Worm (Caenorhabditis elegans) whole organism, L1 larva: ENCODE results near the gene K03B8.8.
A peak's percentile ranks its signal among the peaks of the same experiment; 100 is the strongest.
"Not testable (repeated sequence)": the region's sequence is repeated elsewhere in the genome, so short reads cannot be mapped to it uniquely, and the experiment has no call there.

ENCODE experiments used
- C04F5.9 ChIP-seq: sonication (generic microtip); optimal IDR thresholded peaks from 2 replicates; lab custom pipeline; 2016; ENCODE audit warnings: missing genetic modification characterization, missing compliant biosample characterization
- C16A3.4 ChIP-seq: fragments of 150-350 bp; optimal IDR thresholded peaks from 2 replicates; lab custom pipeline; 2014; ENCODE audit warnings: missing biosample characterization, missing genetic modification characterization
- aha-1 ChIP-seq: fragments of 150-350 bp; optimal IDR thresholded peaks from 2 replicates; lab custom pipeline; 2014; ENCODE audit warnings: missing biosample characterization, missing genetic modification characterization
- alr-1 ChIP-seq: fragments of 200-800 bp; sonication (Bioruptor generic); optimal IDR thresholded peaks from 2 replicates; lab custom pipeline; 2018; ENCODE audit warnings: borderline replicate concordance, mild to moderate bottlenecking, missing genetic modification characterization, missing compliant biosample characterization
- ama-1 ChIP-seq: fragments of 150-350 bp; optimal IDR thresholded peaks from 2 replicates; lab custom pipeline; 2014
- blmp-1 ChIP-seq: fragments of 150-350 bp; optimal IDR thresholded peaks from 2 replicates; lab custom pipeline; 2014; ENCODE audit warnings: missing biosample characterization, missing genetic modification characterization
- dpl-1 ChIP-seq, 3 experiments: fragments of 150-350 bp in 2 of 3; sonication (generic microtip) in 1 of 3; optimal IDR thresholded peaks; 2 replicates each; lab custom pipeline; 2014 to 2017; ENCODE audit warnings: missing biosample characterization in 3 of 3, missing genetic modification characterization in 3 of 3, missing genetic modification reagents in 3 of 3
- efl-1 ChIP-seq, 4 experiments: fragments of 150-350 bp; optimal IDR thresholded peaks in 3 of 4; peaks in 1 of 4; 1 replicate in 1 of 4; 2 replicates in 3 of 4; lab custom pipeline; 2014; ENCODE audit warnings: missing biosample characterization in 2 of 4, missing genetic modification characterization in 2 of 4, missing genetic modification reagents in 2 of 4
- egl-13 ChIP-seq: sonication (generic microtip); optimal IDR thresholded peaks from 2 replicates; lab custom pipeline; 2016; ENCODE audit warnings: missing genotype, missing genetic modification reagents, missing genetic modification characterization, missing compliant biosample characterization
- egl-27 ChIP-seq, 2 experiments: fragments of 150-350 bp in 1 of 2; sonication (generic microtip); optimal IDR thresholded peaks; 3 replicates each; lab custom pipeline; 2017 to 2018; ENCODE audit warnings: missing biosample characterization in 2 of 2, missing genetic modification characterization in 2 of 2, missing genetic modification reagents in 2 of 2
- elt-2 ChIP-seq: sonication (generic microtip); optimal IDR thresholded peaks from 2 replicates; lab custom pipeline; 2016; ENCODE audit warnings: missing genetic modification characterization, mild to moderate bottlenecking, inconsistent platforms, missing compliant biosample characterization, missing genetic modification reagents
- fkh-8 ChIP-seq: sonication (generic microtip); optimal IDR thresholded peaks from 2 replicates; lab custom pipeline; 2016; ENCODE audit warnings: mild to moderate bottlenecking, missing genetic modification characterization, missing compliant biosample characterization
- grh-1 ChIP-seq: fragments of 200-800 bp; sonication (Bioruptor generic); IDR thresholded peaks from 2 replicates; pipeline ENCODE4 v1.3.6; 2022; ENCODE audit warnings: missing genetic modification reagents, missing genetic modification characterization, missing compliant biosample characterization
- hpl-2 ChIP-seq: fragments of 150-350 bp; optimal IDR thresholded peaks from 2 replicates; lab custom pipeline; 2014; ENCODE audit warnings: missing biosample characterization, missing genetic modification reagents, missing genetic modification characterization
- irx-1 ChIP-seq: sonication (generic microtip); optimal IDR thresholded peaks from 2 replicates; lab custom pipeline; 2016; ENCODE audit warnings: missing genetic modification characterization, missing compliant biosample characterization
- lin-35 ChIP-seq, 2 experiments: fragments of 150-350 bp; optimal IDR thresholded peaks; 2 replicates each; lab custom pipeline; 2014; ENCODE audit warnings: missing biosample characterization in 2 of 2, missing genetic modification characterization in 2 of 2, missing genetic modification reagents in 2 of 2
- mab-9 ChIP-seq: fragments of 200-800 bp; sonication (Bioruptor generic); IDR thresholded peaks from 2 replicates; pipeline ENCODE4 v1.3.6; 2022; ENCODE audit warnings: missing genetic modification reagents, missing genetic modification characterization, missing compliant biosample characterization
- mdl-1 ChIP-seq, 2 experiments: fragments of 150-350 bp; optimal IDR thresholded peaks; 2 replicates each; lab custom pipeline; 2014 to 2017; ENCODE audit warnings: missing biosample characterization in 2 of 2, missing genetic modification characterization in 2 of 2, inconsistent platforms in 1 of 2
- nhr-71 ChIP-seq: sonication (generic microtip); optimal IDR thresholded peaks from 2 replicates; lab custom pipeline; 2016; ENCODE audit warnings: mild to moderate bottlenecking, missing genetic modification characterization, moderate library complexity, missing compliant biosample characterization
- nhr-85 ChIP-seq: sonication (generic microtip); peaks from one replicate; lab custom pipeline; 2016; ENCODE audit warnings: missing genetic modification characterization, inconsistent platforms, missing compliant biosample characterization
- pqm-1 ChIP-seq: sonication (generic microtip); optimal IDR thresholded peaks from 3 replicates; lab custom pipeline; 2017; ENCODE audit warnings: missing biosample characterization, missing genetic modification characterization
- rnt-1 ChIP-seq: sonication (generic microtip); optimal IDR thresholded peaks from 2 replicates; lab custom pipeline; 2016; ENCODE audit warnings: mild to moderate bottlenecking, missing genetic modification characterization, moderate library complexity, missing compliant biosample characterization
- snu-23 ChIP-seq: sonication (generic microtip); optimal IDR thresholded peaks from 2 replicates; lab custom pipeline; 2016; ENCODE audit warnings: missing genetic modification characterization, missing compliant biosample characterization
- sup-37 ChIP-seq: fragments of 200-800 bp; sonication (Bioruptor generic); optimal IDR thresholded peaks from 2 replicates; lab custom pipeline; 2018; ENCODE audit warnings: mild to moderate bottlenecking, missing genetic modification characterization, missing compliant biosample characterization
- swsn-7 ChIP-seq: sonication (generic microtip); optimal IDR thresholded peaks from 2 replicates; lab custom pipeline; 2016; ENCODE audit warnings: missing genetic modification characterization, missing compliant biosample characterization
- tbx-2 ChIP-seq: sonication (generic microtip); optimal IDR thresholded peaks from 2 replicates; lab custom pipeline; 2016; ENCODE audit warnings: missing genetic modification characterization, missing compliant biosample characterization
- tlp-1 ChIP-seq: fragments of 150-350 bp; optimal IDR thresholded peaks from 2 replicates; lab custom pipeline; 2014; ENCODE audit warnings: missing biosample characterization, missing genetic modification characterization
- unc-62 ChIP-seq: fragments of 150-350 bp; optimal IDR thresholded peaks from 2 replicates; lab custom pipeline; 2014; ENCODE audit warnings: missing biosample characterization, missing genetic modification reagents, missing genetic modification characterization
- unc-86 ChIP-seq: sonication (generic microtip); optimal IDR thresholded peaks from 2 replicates; lab custom pipeline; 2016; ENCODE audit warnings: missing genetic modification characterization, missing compliant biosample characterization
- vab-15 ChIP-seq: sonication (generic microtip); optimal IDR thresholded peaks from 2 replicates; lab custom pipeline; 2017; ENCODE audit warnings: missing genotype, mild to moderate bottlenecking, missing genetic modification characterization, missing compliant biosample characterization
- zip-4 ChIP-seq: fragments of 200-800 bp; sonication (Bioruptor generic); optimal IDR thresholded peaks from 2 replicates; lab custom pipeline; 2018; ENCODE audit warnings: mild to moderate bottlenecking, missing genetic modification characterization, moderate library complexity, missing compliant biosample characterization

K03B8.8 gene

DNA sequence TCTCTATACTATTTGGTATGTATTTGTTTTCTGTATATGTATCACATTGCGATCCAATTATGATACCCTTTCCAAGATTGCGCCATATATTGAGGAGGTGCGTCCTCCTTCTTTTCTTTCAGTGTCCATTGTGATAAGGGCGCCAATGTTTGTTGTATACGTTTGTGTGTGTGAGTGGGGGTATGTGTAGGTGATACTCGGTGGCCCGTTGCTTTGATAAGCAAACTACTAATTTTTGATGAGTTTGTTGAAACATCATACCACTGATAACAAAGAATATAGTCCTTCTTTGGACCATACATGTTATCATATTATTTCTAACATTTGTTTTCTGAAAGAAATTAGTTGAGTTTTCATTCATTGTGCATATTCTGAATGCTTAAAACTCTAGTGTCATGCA is 7.1 kb downstream of the K03B8.8 start:
- TF ChIP-seq pqm-1 (tag; lab: Kevin White, UChicago) = peak; percentile 52
- peak; percentile 90 for TF ChIP-seq elt-2 (tag; lab: Kevin White, UChicago)
- no peak for TF ChIP-seq tbx-2 (tag; lab: Kevin White, UChicago)
- peak in 1 of 2 experiments; percentile 20 for TF ChIP-seq lin-35 (GFP tag; optimal IDR thresholded peaks at IDR 0.05; lab: Kevin White, UChicago)

DNA sequence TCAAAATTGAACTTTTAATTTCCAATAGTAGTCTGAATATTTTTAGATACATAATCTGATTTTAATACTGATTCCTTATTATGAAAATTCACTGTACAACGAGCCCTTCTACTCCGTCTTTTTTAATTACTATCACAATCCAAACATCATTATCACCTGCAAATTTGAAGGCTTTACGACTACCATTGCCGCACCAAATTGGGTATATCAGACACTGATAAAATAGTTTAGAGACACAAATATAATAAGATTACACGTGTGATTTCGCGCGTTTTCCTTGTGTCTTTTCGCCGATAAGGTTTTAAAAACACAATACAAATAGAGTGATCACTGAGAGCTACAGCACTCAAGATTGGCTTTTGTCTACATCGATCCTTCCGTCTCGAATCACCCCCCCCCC is 7.7 kb downstream of the K03B8.8 start:
- TF ChIP-seq grh-1 (GFP tag; lab: Robert Waterston, UW) = no peak
- no peak for TF ChIP-seq rnt-1
- TF ChIP-seq C16A3.4 (tag; lab: Kevin White, UChicago) = no peak
- no peak for TF ChIP-seq nhr-85 (tag; lab: Kevin White, UChicago)
- TF ChIP-seq blmp-1 (tag; lab: Kevin White, UChicago) = no peak
- no peak for TF ChIP-seq mab-9 (GFP tag; lab: Robert Waterston, UW)
- TF ChIP-seq tlp-1 = peak; percentile 82
- TF ChIP-seq ama-1 (lab: Kevin White, UChicago) = no peak
- TF ChIP-seq swsn-7 = no peak
- no peak for TF ChIP-seq alr-1 (tag; lab: Kevin White, UChicago)
- no peak for TF ChIP-seq nhr-71
- peak; percentile 74 for TF ChIP-seq pqm-1 (tag; lab: Kevin White, UChicago)
- no peak for TF ChIP-seq hpl-2
- TF ChIP-seq sup-37 (GFP tag; lab: Kevin White, UChicago) = no peak
- TF ChIP-seq egl-27 (tag; optimal IDR thresholded peaks at IDR 0.05; lab: Kevin White, UChicago) = no peak
- no peak for TF ChIP-seq unc-86 (tag; lab: Kevin White, UChicago)
- no peak for TF ChIP-seq tbx-2 (tag; lab: Kevin White, UChicago)
- TF ChIP-seq unc-62 (GFP tag; lab: Kevin White, UChicago) = no peak
- peak; percentile 92 for TF ChIP-seq elt-2 (tag; lab: Kevin White, UChicago)
- TF ChIP-seq vab-15 (tag; lab: Kevin White, UChicago) = no peak

DNA sequence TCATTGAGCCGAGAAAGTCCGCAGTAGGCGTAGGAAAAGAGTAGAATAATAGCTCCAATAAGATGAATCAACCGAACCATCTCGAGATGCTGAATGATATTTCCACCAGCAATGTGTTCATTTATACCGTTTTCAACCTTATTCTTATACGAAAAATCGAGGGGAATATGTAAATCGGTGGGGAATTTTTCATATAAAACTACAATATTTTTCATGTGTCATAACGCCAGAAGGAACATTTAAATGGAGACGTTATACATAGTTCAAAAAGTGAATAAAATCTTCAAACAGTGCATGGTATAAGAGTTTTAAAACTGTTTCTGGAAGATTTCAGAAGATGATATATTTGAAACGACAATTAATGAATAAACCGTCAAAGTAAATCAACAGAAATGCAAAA is 8.2 kb downstream of the K03B8.8 start, which contains the start of gene nas-19:
TSS of gene nas-19 (minus strand) at position 101 of the 400 bp plus-strand sequence.
- TF ChIP-seq tlp-1 = no peak
- no peak for TF ChIP-seq mdl-1 (tag; optimal IDR thresholded peaks at IDR 0.05; lab: Kevin White, UChicago)
- TF ChIP-seq hpl-2 = no peak
- TF ChIP-seq aha-1 = no peak
- no peak for TF ChIP-seq irx-1 (tag; lab: Kevin White, UChicago)

DNA sequence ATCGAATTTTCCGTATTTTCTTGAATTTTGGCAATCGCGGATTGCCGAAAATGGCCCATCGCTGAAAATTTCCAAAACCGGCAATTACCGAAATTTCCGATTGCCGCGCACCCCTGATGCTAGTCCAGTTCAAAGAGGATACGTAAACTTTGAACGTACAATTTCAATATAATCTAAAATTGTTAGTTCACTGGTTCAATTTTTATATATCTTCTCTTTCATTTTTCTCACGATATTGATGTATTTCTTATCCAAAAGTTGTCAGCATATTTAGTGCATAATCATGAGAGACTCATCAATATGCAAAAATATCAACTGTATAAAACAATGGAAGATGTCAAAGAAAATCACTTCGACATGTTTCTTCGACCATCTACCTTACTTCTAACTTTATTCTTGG is 12.2 kb downstream of the K03B8.8 start, which contains the start of gene nas-17:
TSS of gene nas-17 (plus strand) at position 301 of the 400 bp plus-strand sequence.
- TF ChIP-seq unc-86 (tag; lab: Kevin White, UChicago) (no peak), pqm-1 (tag; lab: Kevin White, UChicago) (no peak), dpl-1 (GFP tag; optimal IDR thresholded peaks at IDR 0.05; lab: Kevin White, UChicago) (no peak), tlp-1 (no peak), egl-13 (tag; lab: Kevin White, UChicago) (no peak), zip-4 (no peak), tbx-2 (tag; lab: Kevin White, UChicago) (no peak), efl-1 (optimal IDR thresholded peaks at IDR 0.05; lab: Kevin White, UChicago) (no peak), efl-1 (GFP tag; optimal IDR thresholded peaks at IDR 0.05 in 1 of 2; lab: Kevin White, UChicago) (no peak), fkh-8 (tag; lab: Kevin White, UChicago) (no peak), swsn-7 (no peak), snu-23 (no peak)

DNA sequence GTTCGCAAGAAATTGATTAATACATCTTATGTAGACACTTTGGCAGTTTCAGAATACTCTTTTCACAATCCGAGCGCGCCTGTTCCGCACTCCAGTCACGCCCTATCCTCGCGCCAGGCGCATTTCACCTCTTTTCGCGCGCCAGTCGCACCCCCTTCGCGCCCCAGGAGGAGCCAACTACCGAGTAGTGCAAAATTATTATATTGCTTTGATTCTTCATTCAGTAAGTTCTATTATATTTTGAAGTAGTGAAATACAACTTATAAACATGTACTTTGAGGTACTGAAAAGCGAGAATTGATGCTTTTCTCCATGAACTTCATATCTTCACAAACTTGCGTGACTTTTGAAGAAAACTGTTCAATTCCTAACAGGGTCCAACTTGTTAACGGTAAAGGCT is 14.7 kb downstream of the K03B8.8 start, which contains the start of gene nas-18:
TSS of gene nas-18 (plus strand) at position 301 of the 400 bp plus-strand sequence.
- not testable (repeated sequence) for TF ChIP-seq ama-1 (lab: Kevin White, UChicago); C04F5.9 (tag; lab: Kevin White, UChicago); pqm-1 (tag; lab: Kevin White, UChicago)
- TF ChIP-seq, all 84 proteins: peak for 0; not testable (repeated sequence) for 84
